Fruit fly (Drosophila melanogaster) whole organism, embryonic: ENCODE measurements around the gene CG46458.

Source experiments
- Aef1 ChIP-seq: fragments of 200-800 bp; sonication (Bioruptor generic); IDR thresholded peaks from 3 replicates; pipeline ENCODE4 v1.3.6; 2022; ENCODE audit warnings: missing biosample characterization, missing genetic modification characterization
- CG10267 ChIP-seq: fragments of 200-800 bp; sonication (Bioruptor generic); optimal IDR thresholded peaks from 2 replicates; lab custom pipeline; 2018; ENCODE audit warnings: missing biosample characterization, mild to moderate bottlenecking, missing genetic modification characterization, moderate library complexity
- CG10979 ChIP-seq: fragments of 200-800 bp; sonication (Bioruptor generic); optimal IDR thresholded peaks from 2 replicates; lab custom pipeline; 2018; ENCODE audit warnings: missing biosample characterization, mild to moderate bottlenecking, missing genetic modification characterization, moderate library complexity
- CG14710 ChIP-seq: fragments of 200-800 bp; sonication (Bioruptor generic); optimal IDR thresholded peaks from 3 replicates; lab custom pipeline; 2019; ENCODE audit warnings: missing biosample characterization, mild to moderate bottlenecking, missing genetic modification characterization, moderate library complexity
- CG15479 ChIP-seq: fragments of 200-800 bp; sonication (Bioruptor generic); optimal IDR thresholded peaks from 3 replicates; lab custom pipeline; 2019; ENCODE audit warnings: missing biosample characterization, mild to moderate bottlenecking, missing genetic modification characterization, moderate library complexity
- CG16815 ChIP-seq: fragments of 200-800 bp; sonication (Bioruptor generic); optimal IDR thresholded peaks from 3 replicates; lab custom pipeline; 2017; ENCODE audit warnings: missing biosample characterization, mild to moderate bottlenecking, missing genetic modification characterization
- CG17328 ChIP-seq: fragments of 200-800 bp; sonication (Bioruptor generic); IDR thresholded peaks from 2 replicates; pipeline ENCODE4 v1.3.6; 2022; ENCODE audit warnings: missing biosample characterization, missing genetic modification characterization
- CG17361 ChIP-seq: fragments of 200-800 bp; sonication (Bioruptor generic); IDR thresholded peaks from 3 replicates; pipeline ENCODE4 v1.3.6; 2022; ENCODE audit warnings: missing biosample characterization, missing genetic modification characterization
- CG2712 ChIP-seq: fragments of 200-800 bp; optimal IDR thresholded peaks from 3 replicates; lab custom pipeline; 2019; ENCODE audit warnings: missing biosample characterization, mild to moderate bottlenecking, missing genetic modification characterization, moderate library complexity
- CG4820 ChIP-seq: fragments of 200-800 bp; sonication (Bioruptor generic); optimal IDR thresholded peaks from 3 replicates; lab custom pipeline; 2016; ENCODE audit warnings: missing biosample characterization, missing genetic modification characterization
- CG6254 ChIP-seq: fragments of 200-800 bp; sonication (Bioruptor generic); optimal IDR thresholded peaks from 3 replicates; lab custom pipeline; 2017; ENCODE audit warnings: mild to moderate bottlenecking, missing biosample characterization, missing genetic modification reagents, missing genetic modification characterization
- CG6813 ChIP-seq: fragments of 200-800 bp; sonication (Bioruptor generic); optimal IDR thresholded peaks from 2 replicates; lab custom pipeline; 2017; ENCODE audit warnings: missing biosample characterization, missing genetic modification characterization, mild to moderate bottlenecking, moderate library complexity, missing genetic modification reagents
- CG6854 ChIP-seq: fragments of 200-800 bp; sonication (Bioruptor generic); optimal IDR thresholded peaks from 3 replicates; lab custom pipeline; 2017; ENCODE audit warnings: missing biosample characterization, mild to moderate bottlenecking, missing genetic modification characterization
- CG8765 ChIP-seq: fragments of 200-800 bp; sonication (Bioruptor generic); IDR thresholded peaks from 2 replicates; pipeline ENCODE4 v1.3.6; 2022; ENCODE audit warnings: missing biosample characterization, missing genetic modification characterization
- CG8924 ChIP-seq: fragments of 200-800 bp; optimal IDR thresholded peaks from 3 replicates; lab custom pipeline; 2019; ENCODE audit warnings: missing biosample characterization, mild to moderate bottlenecking, missing genetic modification characterization, moderate library complexity
- CG9727 ChIP-seq: fragments of 200-800 bp; sonication (Bioruptor generic); optimal IDR thresholded peaks from 3 replicates; lab custom pipeline; 2017; ENCODE audit warnings: missing biosample characterization, mild to moderate bottlenecking, missing genetic modification characterization
- D ChIP-seq, 2 experiments: fragments of 200-800 bp in 1 of 2; fragments of >200 bp in 1 of 2; sonication (Bioruptor generic) in 1 of 2; optimal IDR thresholded peaks; 2 replicates in 1 of 2; 3 replicates in 1 of 2; lab custom pipeline; 2017; ENCODE audit warnings: mild to moderate bottlenecking in 1 of 2, missing biosample characterization in 1 of 2, missing genetic modification characterization in 1 of 2, missing genetic modification reagents in 1 of 2
- D19A ChIP-seq: fragments of 200-800 bp; optimal IDR thresholded peaks from 3 replicates; lab custom pipeline; 2019; ENCODE audit warnings: missing biosample characterization, mild to moderate bottlenecking, missing genetic modification characterization, moderate library complexity
- E2f2 ChIP-seq: fragments of 200-800 bp; sonication (Bioruptor generic); IDR thresholded peaks from 2 replicates; pipeline ENCODE4 v1.3.6; 2022; ENCODE audit warnings: missing biosample characterization, missing genetic modification characterization
- Elba2 ChIP-seq: fragments of 200-800 bp; sonication (Bioruptor generic); optimal IDR thresholded peaks from 3 replicates; lab custom pipeline; 2016; ENCODE audit warnings: missing biosample characterization, missing genetic modification characterization
- Oli ChIP-seq: fragments of 200-800 bp; sonication (Bioruptor generic); optimal IDR thresholded peaks from 2 replicates; lab custom pipeline; 2018; ENCODE audit warnings: missing biosample characterization, mild to moderate bottlenecking, missing genetic modification characterization, moderate library complexity
- Ptx1 ChIP-seq: fragments of 200-800 bp; sonication (Bioruptor generic); IDR thresholded peaks from 2 replicates; pipeline ENCODE4 v1.3.6; 2022; ENCODE audit warnings: missing biosample characterization, missing genetic modification characterization
- ase ChIP-seq: fragments of 200-800 bp; sonication (Bioruptor generic); IDR thresholded peaks from 3 replicates; pipeline ENCODE4 v1.3.6; 2022; ENCODE audit warnings: missing biosample characterization, missing genetic modification characterization
- bab2 ChIP-seq: fragments of 200-800 bp; sonication (Bioruptor generic); optimal IDR thresholded peaks from 2 replicates; lab custom pipeline; 2016; ENCODE audit warnings: missing biosample characterization, missing genetic modification characterization
- btn ChIP-seq: fragments of 200-800 bp; sonication (Bioruptor generic); optimal IDR thresholded peaks from 2 replicates; lab custom pipeline; 2016; ENCODE audit warnings: missing biosample characterization, missing genetic modification characterization
- chif ChIP-seq, 2 experiments: fragments of 200-800 bp; sonication (Bioruptor generic); optimal IDR thresholded peaks; 3 replicates each; lab custom pipeline; 2016; ENCODE audit warnings: missing biosample characterization in 2 of 2, missing genetic modification characterization in 2 of 2
- dysf ChIP-seq: fragments of 200-800 bp; sonication (Bioruptor generic); IDR thresholded peaks from 3 replicates; pipeline ENCODE4 v1.3.6; 2022; ENCODE audit warnings: missing biosample characterization, missing genetic modification characterization
- eve ChIP-seq, 2 experiments: fragments of >200 bp; optimal IDR thresholded peaks; 2 replicates each; lab custom pipeline; 2017; ENCODE audit warnings: missing biosample characterization in 2 of 2, missing genetic modification characterization in 2 of 2
- fd64A ChIP-seq: fragments of 200-800 bp; sonication (Bioruptor generic); optimal IDR thresholded peaks from 3 replicates; lab custom pipeline; 2018; ENCODE audit warnings: missing biosample characterization, mild to moderate bottlenecking, missing genetic modification characterization
- gem ChIP-seq: fragments of 200-800 bp; sonication (Bioruptor generic); optimal IDR thresholded peaks from 2 replicates; lab custom pipeline; 2019; ENCODE audit warnings: missing biosample characterization, mild to moderate bottlenecking, missing genetic modification characterization, moderate library complexity
- gsb ChIP-seq: fragments of 200-800 bp; sonication (Bioruptor generic); IDR thresholded peaks from 2 replicates; pipeline ENCODE4 v1.3.6; 2022; ENCODE audit warnings: missing biosample characterization, missing genetic modification characterization
- gt ChIP-seq: fragments of 200-800 bp; sonication (Bioruptor generic); IDR thresholded peaks from 2 replicates; pipeline ENCODE4 v1.3.6; 2022; ENCODE audit warnings: missing biosample characterization, missing genetic modification characterization
- lab ChIP-seq: fragments of 200-800 bp; sonication (Bioruptor generic); optimal IDR thresholded peaks from 3 replicates; lab custom pipeline; 2017; ENCODE audit warnings: missing biosample characterization, missing genetic modification characterization, mild to moderate bottlenecking, moderate library complexity, missing genetic modification reagents
- lola ChIP-seq, 3 experiments: fragments of >200 bp in 2 of 3; fragments of 200-800 bp in 1 of 3; sonication (Bioruptor generic) in 1 of 3; optimal IDR thresholded peaks; 2 replicates each; lab custom pipeline; 2017 to 2019; ENCODE audit warnings: missing biosample characterization in 3 of 3, missing genetic modification characterization in 3 of 3, mild to moderate bottlenecking in 1 of 3, moderate library complexity in 1 of 3
- phol ChIP-seq: fragments of 200-800 bp; sonication (Bioruptor generic); optimal IDR thresholded peaks from 3 replicates; lab custom pipeline; 2018; ENCODE audit warnings: missing biosample characterization, mild to moderate bottlenecking, missing genetic modification characterization, moderate library complexity
- prd ChIP-seq, 3 experiments: fragments of >200 bp in 2 of 3; fragments of 200-800 bp in 1 of 3; sonication (Bioruptor generic) in 1 of 3; optimal IDR thresholded peaks in 2 of 3; IDR thresholded peaks in 1 of 3; 2 replicates in 2 of 3; 3 replicates in 1 of 3; pipeline versions ENCODE4 v1.3.6 to Lab custom; 2017 to 2022; ENCODE audit warnings: missing biosample characterization in 1 of 3, missing genetic modification characterization in 1 of 3
- row ChIP-seq: fragments of 200-800 bp; sonication (Bioruptor generic); IDR thresholded peaks from 3 replicates; pipeline ENCODE4 v1.3.6; 2022; ENCODE audit warnings: missing biosample characterization, missing genetic modification characterization
- salm ChIP-seq: fragments of 200-800 bp; sonication (Bioruptor generic); optimal IDR thresholded peaks from 2 replicates; lab custom pipeline; 2018; ENCODE audit warnings: missing biosample characterization, mild to moderate bottlenecking, missing genetic modification characterization
- sens-2 ChIP-seq: fragments of 200-800 bp; sonication (Bioruptor generic); IDR thresholded peaks from 2 replicates; pipeline ENCODE4 v1.3.6; 2022; ENCODE audit warnings: missing biosample characterization, missing genetic modification characterization
- slou ChIP-seq: fragments of 200-800 bp; sonication (Bioruptor generic); optimal IDR thresholded peaks from 3 replicates; lab custom pipeline; 2016; ENCODE audit warnings: missing biosample characterization, missing genetic modification characterization
- tll ChIP-seq, 2 experiments: fragments of 200-800 bp in 1 of 2; fragments of >200 bp in 1 of 2; sonication (Bioruptor generic) in 1 of 2; optimal IDR thresholded peaks; 2 replicates each; lab custom pipeline; 2017 to 2019; ENCODE audit warnings: missing biosample characterization in 2 of 2, missing genetic modification characterization in 2 of 2, mild to moderate bottlenecking in 1 of 2, moderate library complexity in 1 of 2
- trem ChIP-seq: fragments of 200-800 bp; optimal IDR thresholded peaks from 3 replicates; lab custom pipeline; 2019; ENCODE audit warnings: missing biosample characterization, mild to moderate bottlenecking, missing genetic modification characterization, moderate library complexity
- tup ChIP-seq: fragments of 200-800 bp; sonication (Bioruptor generic); optimal IDR thresholded peaks from 2 replicates; lab custom pipeline; 2016; ENCODE audit warnings: missing biosample characterization, mild to moderate bottlenecking, missing genetic modification characterization, moderate library complexity
- unpg ChIP-seq: fragments of 200-800 bp; sonication (Bioruptor generic); optimal IDR thresholded peaks from 3 replicates; lab custom pipeline; 2018; ENCODE audit warnings: missing biosample characterization, mild to moderate bottlenecking, missing genetic modification characterization, moderate library complexity
- vvl ChIP-seq: fragments of 200-800 bp; sonication (Bioruptor generic); IDR thresholded peaks from 2 replicates; pipeline ENCODE4 v1.3.6; 2022; ENCODE audit warnings: missing biosample characterization, missing genetic modification characterization
- yki ChIP-seq: fragments of >200 bp; optimal IDR thresholded peaks from 3 replicates; lab custom pipeline; 2018
- zf30C ChIP-seq: fragments of 200-800 bp; sonication (Bioruptor generic); optimal IDR thresholded peaks from 3 replicates; lab custom pipeline; 2018; ENCODE audit warnings: missing biosample characterization, mild to moderate bottlenecking, missing genetic modification characterization

CG46458 gene

dm6 chr3R:6948954-6949708 is 9.0 kb downstream of the CG46458 start:
- peak in 1 of 2 experiments; percentile 58 for TF ChIP-seq chif (GFP tag; optimal IDR thresholded peaks at IDR 0.05; lab: Kevin White, UChicago)
- TF ChIP-seq vvl: peak; percentile 53; the same call in 1 of the 2 replicates
- TF ChIP-seq CG8765 (GFP tag; lab: Robert Waterston, UW): peak; percentile 69
- peak in 1 of 2 experiments; percentile 97 for TF ChIP-seq tll (GFP tag; optimal IDR thresholded peaks at IDR 0.05; lab: Kevin White, UChicago)
- peak; percentile 37 for TF ChIP-seq CG10267
- TF ChIP-seq Aef1 (GFP tag; lab: Robert Waterston, UW): no peak
- TF ChIP-seq CG6854 (GFP tag; lab: Kevin White, UChicago): no peak
- TF ChIP-seq Oli (tag; lab: Kevin White, UChicago): peak; percentile 8
- no peak for TF ChIP-seq fd64A
- no peak for TF ChIP-seq CG4820
- TF ChIP-seq D (optimal IDR thresholded peaks at IDR 0.05; lab: Kevin White, UChicago): peak; percentile 95
- no peak for TF ChIP-seq D (GFP tag; optimal IDR thresholded peaks at IDR 0.05; lab: Kevin White, UChicago)
- TF ChIP-seq CG6813 (GFP tag; lab: Kevin White, UChicago): peak; percentile 26
- TF ChIP-seq CG15479 (GFP tag; lab: Kevin White, UChicago): peak; percentile 95
- peak; percentile 40; the same call in 1 of the 2 replicates for TF ChIP-seq CG17328 (GFP tag; lab: Robert Waterston, UW)
- 0 out of 3 replicates have a peak, but pooled peaks have one; percentile 30 for TF ChIP-seq dysf
- TF ChIP-seq salm (tag; lab: Kevin White, UChicago): no peak
- no peak for TF ChIP-seq ase (GFP tag; lab: Robert Waterston, UW)
- TF ChIP-seq yki (lab: Kevin White, UChicago): no peak
- no peak for TF ChIP-seq tup (GFP tag; lab: Kevin White, UChicago)
- no peak for TF ChIP-seq lab
- no peak for TF ChIP-seq prd (optimal IDR thresholded peaks at IDR 0.05; lab: Kevin White, UChicago)
- peak; percentile 93 for TF ChIP-seq prd (GFP tag; IDR thresholded peaks at IDR 0.05; lab: Robert Waterston, UW)
- peak; percentile 20 for TF ChIP-seq bab2 (GFP tag; lab: Kevin White, UChicago)
- TF ChIP-seq trem (tag; lab: Kevin White, UChicago): peak; percentile 33
- TF ChIP-seq gt (GFP tag; lab: Robert Waterston, UW): 0 out of 2 replicates have a peak, but pooled peaks have one; percentile 26
- TF ChIP-seq slou: no peak
- peak; percentile 41; the same call in 2 of the 3 replicates for TF ChIP-seq row (GFP tag; lab: Robert Waterston, UW)
- TF ChIP-seq CG8924 (tag; lab: Kevin White, UChicago): peak; percentile 51
- peak; percentile 47 for TF ChIP-seq phol
- TF ChIP-seq gem: peak; percentile 59
- TF ChIP-seq Ptx1 (GFP tag; lab: Robert Waterston, UW): 0 out of 2 replicates have a peak, but pooled peaks have one; percentile 9
- TF ChIP-seq CG16815 (GFP tag; lab: Kevin White, UChicago): peak; percentile 17
- TF ChIP-seq unpg: peak; percentile 14
- peak; percentile 91 for TF ChIP-seq zf30C (GFP tag; lab: Kevin White, UChicago)
- no peak for TF ChIP-seq D19A
- no peak for TF ChIP-seq gsb (GFP tag; lab: Robert Waterston, UW)
- no peak for TF ChIP-seq sens-2 (GFP tag; lab: Robert Waterston, UW)
- peak; percentile 56 for TF ChIP-seq CG2712
- peak in 1 of 3 experiments; percentile 72 for TF ChIP-seq lola (GFP tag; optimal IDR thresholded peaks at IDR 0.05; lab: Kevin White, UChicago)
- peak; percentile 54 for TF ChIP-seq CG10979 (tag; lab: Kevin White, UChicago)
- TF ChIP-seq CG14710 (tag; lab: Kevin White, UChicago): peak; percentile 41
- TF ChIP-seq CG6254 (GFP tag; lab: Kevin White, UChicago): peak; percentile 13
- TF ChIP-seq btn (GFP tag; lab: Kevin White, UChicago): no peak
- peak; percentile 73 for TF ChIP-seq CG9727 (GFP tag; lab: Kevin White, UChicago)
- no peak for TF ChIP-seq E2f2
- peak in 1 of 2 experiments; percentile 72 for TF ChIP-seq eve (GFP tag; optimal IDR thresholded peaks at IDR 0.05; lab: Kevin White, UChicago)
- TF ChIP-seq Elba2: peak; percentile 69
- 0 out of 3 replicates have a peak, but pooled peaks have one; percentile 18 for TF ChIP-seq CG17361
